Fruit fly (Drosophila melanogaster): ENCODE data around the gene msn.

msn gene

dm6 chr3L:2545913-2546312, 40.4 kb downstream of the msn start:
- TF ChIP-seq jim (GFP tag; optimal IDR thresholded peaks at IDR 0.05) (no peak), Hnf4 (GFP tag; optimal IDR thresholded peaks at IDR 0.05) (peak; percentile 62), dl (GFP tag; optimal IDR thresholded peaks at IDR 0.05; ENCODE audit: insufficient read depth in 1 of 2, partially characterized antibody in 2 of 2) (no peak), h (GFP tag; optimal IDR thresholded peaks at IDR 0.05) (peak; percentile 29), psq (GFP tag; optimal IDR thresholded peaks at IDR 0.05) (peak; percentile 32), Hr83 (GFP tag; optimal IDR thresholded peaks at IDR 0.05; ENCODE audit: poor library complexity, severe bottlenecking) (peak; percentile 30)

dm6 chr3L:2545077-2545453, 41.3 kb downstream of the msn start:
- TF ChIP-seq Hr78 (GFP tag; optimal IDR thresholded peaks at IDR 0.05), result no peak
- TF ChIP-seq dmrt93B (GFP tag; optimal IDR thresholded peaks at IDR 0.05), result no peak
- TF ChIP-seq Dif (GFP tag; optimal IDR thresholded peaks at IDR 0.05; ENCODE audit: partially characterized antibody), result no peak
- TF ChIP-seq woc (GFP tag; optimal IDR thresholded peaks at IDR 0.05), result no peak
- no peak for TF ChIP-seq usp (GFP tag; optimal IDR thresholded peaks at IDR 0.05)
- TF ChIP-seq br (GFP tag; optimal IDR thresholded peaks at IDR 0.05), result no peak
- no peak for TF ChIP-seq sv (GFP tag; optimal IDR thresholded peaks at IDR 0.05)
- TF ChIP-seq Myc (optimal IDR thresholded peaks at IDR 0.05), result no peak
- no peak for TF ChIP-seq GATAd (GFP tag; optimal IDR thresholded peaks at IDR 0.05)
- TF ChIP-seq Jra (GFP tag; optimal IDR thresholded peaks at IDR 0.05), result no peak
- TF ChIP-seq lola (GFP tag; optimal IDR thresholded peaks at IDR 0.05), result no peak
- no peak for TF ChIP-seq pan (optimal IDR thresholded peaks at IDR 0.05)

- TF ChIP-seq brk (GFP tag; optimal IDR thresholded peaks at IDR 0.05), result no peak
- no peak for TF ChIP-seq Hr83 (GFP tag; optimal IDR thresholded peaks at IDR 0.05; ENCODE audit: poor library complexity, severe bottlenecking)
- no peak for TF ChIP-seq tai (GFP tag; optimal IDR thresholded peaks at IDR 0.05)
- TF ChIP-seq Myc (optimal IDR thresholded peaks at IDR 0.05), result no peak
- TF ChIP-seq dl (GFP tag; optimal IDR thresholded peaks at IDR 0.05; ENCODE audit: insufficient read depth in 1 of 2, partially characterized antibody in 2 of 2), result no peak
- no peak for TF ChIP-seq ey (GFP tag; optimal IDR thresholded peaks at IDR 0.05)
- no peak for TF ChIP-seq Hr78 (GFP tag; optimal IDR thresholded peaks at IDR 0.05)
- TF ChIP-seq dmrt93B (GFP tag; optimal IDR thresholded peaks at IDR 0.05), result no peak
- TF ChIP-seq lola (GFP tag; optimal IDR thresholded peaks at IDR 0.05), result no peak
These were observed 41.8 kb downstream of the msn start for dm6 chr3L:2544435-2545076.

DNA sequence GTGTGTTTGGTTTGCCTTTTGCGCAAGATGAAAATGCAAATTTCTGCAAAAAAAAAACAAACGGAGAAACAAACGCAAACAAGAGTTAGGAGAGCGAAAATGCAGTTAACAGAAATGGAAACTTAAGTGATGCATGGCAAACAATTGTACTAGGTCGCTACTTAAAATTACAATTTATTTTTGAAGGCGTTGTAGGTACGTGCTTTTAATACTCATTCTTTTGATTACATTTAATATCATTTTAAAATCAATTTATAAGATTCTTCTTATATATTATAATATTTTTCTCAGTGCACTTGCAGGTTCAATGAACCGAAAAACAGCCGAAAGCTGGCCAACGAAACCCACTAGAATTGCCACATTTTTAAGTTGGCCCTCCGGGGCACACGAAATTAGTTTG, 45.0 kb downstream of the msn start:
- TF ChIP-seq OdsH (GFP tag; optimal IDR thresholded peaks at IDR 0.05) (no peak), ey (GFP tag; optimal IDR thresholded peaks at IDR 0.05) (no peak), lola (GFP tag; optimal IDR thresholded peaks at IDR 0.05) (no peak), Rel (GFP tag; optimal IDR thresholded peaks at IDR 0.05) (no peak), Rel (tag; optimal IDR thresholded peaks at IDR 0.05) (no peak), dl (GFP tag; optimal IDR thresholded peaks at IDR 0.05; ENCODE audit: insufficient read depth in 1 of 2, partially characterized antibody in 2 of 2) (no peak)

DNA sequence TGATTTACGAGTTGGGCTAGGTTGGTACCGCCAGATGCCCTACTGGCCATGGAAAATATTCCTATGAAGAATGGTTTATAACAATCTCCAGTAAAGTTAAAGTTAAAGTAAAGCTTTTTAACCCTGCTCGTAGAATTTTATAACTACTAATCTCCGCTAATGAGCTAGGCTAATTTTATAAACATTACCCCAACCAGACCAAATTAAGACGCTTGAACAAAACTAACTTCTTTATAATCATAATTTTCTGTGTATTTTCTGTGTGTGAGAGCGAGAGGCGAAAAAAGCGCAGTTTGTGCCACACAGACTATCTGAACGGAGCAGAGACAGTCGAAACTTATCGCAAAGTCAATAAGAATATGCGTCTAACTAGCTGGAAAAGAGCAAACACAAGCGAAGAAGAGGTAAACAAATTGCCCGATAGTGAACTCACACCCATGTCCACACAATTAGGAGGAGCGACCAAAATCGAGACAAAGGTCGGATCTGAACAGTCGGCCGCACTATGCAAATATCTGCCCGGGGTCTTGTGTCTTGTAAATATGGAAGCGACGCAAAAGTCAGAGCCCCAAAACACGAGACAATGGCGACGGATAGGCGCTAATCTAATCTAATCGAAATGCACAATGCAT, 49.3 kb downstream of the msn start:
- TF ChIP-seq foxo (GFP tag; optimal IDR thresholded peaks at IDR 0.05), result peak in 1 of 2 experiments; percentile 6
- TF ChIP-seq CG32264 (GFP tag; optimal IDR thresholded peaks at IDR 0.05), result no peak
- peak; percentile 20 for TF ChIP-seq Hnf4 (GFP tag; optimal IDR thresholded peaks at IDR 0.05)

DNA sequence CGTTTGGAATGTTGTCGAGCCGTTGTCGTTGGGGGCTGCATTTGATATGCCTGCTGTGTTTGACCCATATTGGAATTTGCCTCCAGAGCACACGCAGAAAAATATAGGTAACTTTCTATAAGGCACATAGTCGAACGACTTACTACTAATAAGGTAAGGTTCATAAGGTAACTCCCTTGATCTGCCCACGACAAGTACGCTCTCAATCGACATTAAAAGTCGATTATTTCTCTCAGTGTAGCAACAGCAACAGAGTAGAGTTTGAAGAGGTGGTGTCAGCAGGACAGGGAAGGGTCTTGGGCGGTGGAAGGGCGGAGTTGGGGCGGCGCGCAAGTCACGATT, 52.6 kb downstream of the msn start:
- TF ChIP-seq OdsH (GFP tag; optimal IDR thresholded peaks at IDR 0.05) (peak; percentile 50), CG32264 (GFP tag; optimal IDR thresholded peaks at IDR 0.05) (peak; percentile 23), Hnf4 (GFP tag; optimal IDR thresholded peaks at IDR 0.05) (peak; percentile 29), rgr (GFP tag; optimal IDR thresholded peaks at IDR 0.05) (peak; percentile 67), br (GFP tag; optimal IDR thresholded peaks at IDR 0.05) (peak; percentile 13), woc (GFP tag; optimal IDR thresholded peaks at IDR 0.05) (peak; percentile 16), tai (GFP tag; optimal IDR thresholded peaks at IDR 0.05) (no peak), psq (GFP tag; optimal IDR thresholded peaks at IDR 0.05) (peak; percentile 51), sv (GFP tag; optimal IDR thresholded peaks at IDR 0.05) (no peak), ey (GFP tag; optimal IDR thresholded peaks at IDR 0.05) (peak; percentile 82), HLH106 (tag; optimal IDR thresholded peaks at IDR 0.05) (peak; percentile 60), CG9705 (GFP tag; optimal IDR thresholded peaks at IDR 0.05) (no peak), foxo (GFP tag; optimal IDR thresholded peaks at IDR 0.05) (peak in 1 of 2 experiments; percentile 52), Sp1 (GFP tag; optimal IDR thresholded peaks at IDR 0.05) (peak; percentile 27), usp (GFP tag; optimal IDR thresholded peaks at IDR 0.05) (no peak), Myc (optimal IDR thresholded peaks at IDR 0.05) (no peak), fru (GFP tag; optimal IDR thresholded peaks at IDR 0.05) (peak; percentile 54), dmrt93B (GFP tag; optimal IDR thresholded peaks at IDR 0.05) (peak; percentile 11), h (GFP tag; optimal IDR thresholded peaks at IDR 0.05) (peak; percentile 69), sage (GFP tag; optimal IDR thresholded peaks at IDR 0.05) (peak; percentile 19)

Measured in whole organism, wandering third instar larva.